Fruit fly (Drosophila melanogaster) whole organism, embryonic: ENCODE data around the gene ND-PDSW.

ENCODE experiments used
- Atf6 ChIP-seq: fragments of 200-800 bp; sonication (Bioruptor generic); IDR thresholded peaks from 2 replicates; pipeline ENCODE4 v1.3.6; 2022; ENCODE audit warnings: missing biosample characterization, missing genetic modification characterization
- CG10274 ChIP-seq: fragments of 200-800 bp; sonication (Bioruptor generic); optimal IDR thresholded peaks from 3 replicates; lab custom pipeline; 2017; ENCODE audit warnings: missing biosample characterization, mild to moderate bottlenecking, missing genetic modification characterization
- CG11247 ChIP-seq: fragments of 200-800 bp; sonication (Bioruptor generic); IDR thresholded peaks from 2 replicates; pipeline ENCODE4 v1.3.6; 2022; ENCODE audit warnings: missing biosample characterization, missing genetic modification characterization
- CG11504 ChIP-seq: fragments of 200-800 bp; sonication (Bioruptor generic); optimal IDR thresholded peaks from 3 replicates; lab custom pipeline; 2019; ENCODE audit warnings: missing biosample characterization, mild to moderate bottlenecking, missing genetic modification characterization, moderate library complexity
- CG11695 ChIP-seq: fragments of 200-800 bp; sonication (Bioruptor generic); IDR thresholded peaks from 3 replicates; pipeline ENCODE4 v1.3.6; 2022; ENCODE audit warnings: missing biosample characterization, missing genetic modification characterization
- CG12155 ChIP-seq: fragments of 200-800 bp; sonication (Bioruptor generic); optimal IDR thresholded peaks from 3 replicates; lab custom pipeline; 2016; ENCODE audit warnings: missing biosample characterization, missing genetic modification characterization
- CG12659 ChIP-seq: fragments of 200-800 bp; sonication (Bioruptor generic); optimal IDR thresholded peaks from 3 replicates; lab custom pipeline; 2017; ENCODE audit warnings: mild to moderate bottlenecking, missing biosample characterization, missing genetic modification reagents, missing genetic modification characterization
- CG14050 ChIP-seq: fragments of 200-800 bp; sonication (Bioruptor generic); IDR thresholded peaks from 3 replicates; pipeline ENCODE4 v1.3.6; 2022; ENCODE audit warnings: missing biosample characterization, missing genetic modification characterization
- CG1647 ChIP-seq: fragments of 200-800 bp; sonication (Bioruptor generic); optimal IDR thresholded peaks from 3 replicates; lab custom pipeline; 2016; ENCODE audit warnings: missing biosample characterization, missing genetic modification characterization
- CG16863 ChIP-seq: fragments of 200-800 bp; sonication (Bioruptor generic); optimal IDR thresholded peaks from 3 replicates; lab custom pipeline; 2016; ENCODE audit warnings: missing biosample characterization, missing genetic modification characterization
- CG3065 ChIP-seq: fragments of 200-800 bp; sonication (Bioruptor generic); optimal IDR thresholded peaks from 2 replicates; lab custom pipeline; 2016; ENCODE audit warnings: missing biosample characterization, missing genetic modification characterization
- CG32767 ChIP-seq: fragments of 200-800 bp; sonication (Bioruptor generic); IDR thresholded peaks from 2 replicates; pipeline ENCODE4 v1.3.6; 2022; ENCODE audit warnings: missing biosample characterization, missing genetic modification characterization
- CG6254 ChIP-seq: fragments of 200-800 bp; sonication (Bioruptor generic); optimal IDR thresholded peaks from 3 replicates; lab custom pipeline; 2017; ENCODE audit warnings: mild to moderate bottlenecking, missing biosample characterization, missing genetic modification reagents, missing genetic modification characterization
- CG6654 ChIP-seq: fragments of 200-800 bp; sonication (Bioruptor generic); optimal IDR thresholded peaks from 2 replicates; lab custom pipeline; 2017; ENCODE audit warnings: missing biosample characterization, mild to moderate bottlenecking, missing genetic modification characterization
- CG7963 ChIP-seq: fragments of 200-800 bp; sonication (Bioruptor generic); IDR thresholded peaks from 3 replicates; pipeline ENCODE4 v1.3.6; 2022; ENCODE audit warnings: missing biosample characterization, missing genetic modification characterization; ENCODE audit not compliant: partially characterized antibody
- CG8478 ChIP-seq: fragments of >200 bp; optimal IDR thresholded peaks from 2 replicates; lab custom pipeline; 2018
- CG8944 ChIP-seq: fragments of 200-800 bp; sonication (Bioruptor generic); optimal IDR thresholded peaks from 3 replicates; lab custom pipeline; 2016; ENCODE audit warnings: missing biosample characterization, missing genetic modification characterization
- CG9932 ChIP-seq: fragments of 200-800 bp; sonication (Bioruptor generic); IDR thresholded peaks from 2 replicates; pipeline ENCODE4 v1.3.6; 2022; ENCODE audit warnings: missing biosample characterization, missing genetic modification characterization
- Chrac-16 ChIP-seq: fragments of 200-800 bp; sonication (Bioruptor generic); optimal IDR thresholded peaks from 3 replicates; lab custom pipeline; 2016; ENCODE audit warnings: missing biosample characterization, missing genetic modification characterization
- Eip74EF ChIP-seq, 2 experiments: fragments of 200-800 bp in 1 of 2; fragments of >200 bp in 1 of 2; sonication (Bioruptor generic) in 1 of 2; optimal IDR thresholded peaks; 2 replicates each; lab custom pipeline; 2017 to 2019; ENCODE audit warnings: missing biosample characterization in 2 of 2, missing genetic modification characterization in 2 of 2, mild to moderate bottlenecking in 1 of 2, moderate library complexity in 1 of 2
- Fer2 ChIP-seq: fragments of 200-800 bp; sonication (Bioruptor generic); optimal IDR thresholded peaks from 2 replicates; lab custom pipeline; 2018; ENCODE audit warnings: missing biosample characterization, mild to moderate bottlenecking, missing genetic modification characterization, moderate library complexity
- Gug ChIP-seq: fragments of 200-800 bp; sonication (Bioruptor generic); IDR thresholded peaks from 4 replicates; pipeline ENCODE4 v1.3.6; 2022; ENCODE audit warnings: missing biosample characterization, missing genetic modification characterization
- Oaz ChIP-seq: fragments of 200-800 bp; sonication (Bioruptor generic); IDR thresholded peaks from 2 replicates; pipeline ENCODE4 v1.3.6; 2022; ENCODE audit warnings: missing biosample characterization, missing genetic modification characterization
- Spps ChIP-seq: fragments of 200-800 bp; sonication (Bioruptor generic); optimal IDR thresholded peaks from 2 replicates; lab custom pipeline; 2018; ENCODE audit warnings: missing biosample characterization, mild to moderate bottlenecking, missing genetic modification characterization
- TFAM ChIP-seq: fragments of 200-800 bp; sonication (Bioruptor generic); optimal IDR thresholded peaks from 2 replicates; lab custom pipeline; 2017; ENCODE audit warnings: missing biosample characterization, missing genetic modification characterization, inconsistent platforms
- Taf1 ChIP-seq: fragments of 200-800 bp; sonication (Bioruptor generic); IDR thresholded peaks from 2 replicates; pipeline ENCODE4 v1.3.6; 2022; ENCODE audit warnings: missing biosample characterization, missing genetic modification characterization
- ac ChIP-seq: fragments of 200-800 bp; sonication (Bioruptor generic); optimal IDR thresholded peaks from 3 replicates; lab custom pipeline; 2017; ENCODE audit warnings: missing biosample characterization, mild to moderate bottlenecking, missing genetic modification characterization
- aop ChIP-seq: fragments of 200-800 bp; sonication (Bioruptor generic); IDR thresholded peaks from 2 replicates; pipeline ENCODE4 v1.3.6; 2022; ENCODE audit warnings: missing biosample characterization, missing genetic modification characterization
- ara ChIP-seq: fragments of 200-800 bp; sonication (Bioruptor generic); IDR thresholded peaks from 2 replicates; pipeline ENCODE4 v1.3.6; 2022; ENCODE audit warnings: missing biosample characterization, missing genetic modification characterization
- az2 ChIP-seq: fragments of 200-800 bp; sonication (Bioruptor generic); optimal IDR thresholded peaks from 3 replicates; lab custom pipeline; 2016; ENCODE audit warnings: missing biosample characterization, missing genetic modification characterization
- br ChIP-seq: fragments of >200 bp; optimal IDR thresholded peaks from 2 replicates; lab custom pipeline; 2017
- disco-r ChIP-seq: fragments of 200-800 bp; sonication (Bioruptor generic); optimal IDR thresholded peaks from 2 replicates; lab custom pipeline; 2016; ENCODE audit warnings: missing biosample characterization, missing genetic modification characterization
- gem ChIP-seq: fragments of 200-800 bp; sonication (Bioruptor generic); optimal IDR thresholded peaks from 2 replicates; lab custom pipeline; 2019; ENCODE audit warnings: missing biosample characterization, mild to moderate bottlenecking, missing genetic modification characterization, moderate library complexity
- gsb-n ChIP-seq: fragments of 200-800 bp; sonication (Bioruptor generic); optimal IDR thresholded peaks from 3 replicates; lab custom pipeline; 2018; ENCODE audit warnings: missing biosample characterization, mild to moderate bottlenecking, missing genetic modification characterization
- hkb ChIP-seq, 2 experiments: fragments of 200-800 bp in 1 of 2; fragments of >200 bp in 1 of 2; sonication (Bioruptor generic) in 1 of 2; IDR thresholded peaks in 1 of 2; optimal IDR thresholded peaks in 1 of 2; 2 replicates each; pipeline versions ENCODE4 v1.3.6 to Lab custom; 2017 to 2022; ENCODE audit warnings: missing biosample characterization in 1 of 2, missing genetic modification characterization in 1 of 2
- hth ChIP-seq: fragments of >200 bp; optimal IDR thresholded peaks from 2 replicates; lab custom pipeline; 2017; ENCODE audit warnings: inconsistent platforms
- jumu ChIP-seq: fragments of 200-800 bp; sonication (Bioruptor generic); optimal IDR thresholded peaks from 3 replicates; lab custom pipeline; 2016; ENCODE audit warnings: missing biosample characterization, missing genetic modification characterization
- lilli ChIP-seq: fragments of 200-800 bp; sonication (Bioruptor generic); optimal IDR thresholded peaks from 3 replicates; lab custom pipeline; 2016; ENCODE audit warnings: missing biosample characterization, missing genetic modification characterization
- lov ChIP-seq, 2 experiments: fragments of 200-800 bp in 1 of 2; fragments of >200 bp in 1 of 2; sonication (Bioruptor generic) in 1 of 2; IDR thresholded peaks in 1 of 2; optimal IDR thresholded peaks in 1 of 2; 2 replicates in 1 of 2; 3 replicates in 1 of 2; pipeline versions ENCODE4 v1.3.6 to Lab custom; 2017 to 2022; ENCODE audit warnings: missing biosample characterization in 1 of 2, missing genetic modification characterization in 1 of 2
- mld ChIP-seq: fragments of 200-800 bp; sonication (Bioruptor generic); IDR thresholded peaks from 3 replicates; pipeline ENCODE4 v1.3.6; 2022; ENCODE audit warnings: missing biosample characterization, missing genetic modification characterization; ENCODE audit not compliant: partially characterized antibody
- nerfin-2 ChIP-seq: fragments of 200-800 bp; sonication (Bioruptor generic); IDR thresholded peaks from 2 replicates; pipeline ENCODE4 v1.3.6; 2022; ENCODE audit warnings: missing biosample characterization, missing genetic modification characterization; ENCODE audit not compliant: partially characterized antibody
- nom ChIP-seq: fragments of 200-800 bp; sonication (Bioruptor generic); optimal IDR thresholded peaks from 2 replicates; lab custom pipeline; 2017; ENCODE audit warnings: missing biosample characterization, missing genetic modification characterization, mild to moderate bottlenecking, moderate library complexity, missing genetic modification reagents
- odd ChIP-seq: fragments of 200-800 bp; sonication (Bioruptor generic); optimal IDR thresholded peaks from 2 replicates; lab custom pipeline; 2017; ENCODE audit warnings: missing biosample characterization, mild to moderate bottlenecking, missing genetic modification characterization
- otp ChIP-seq: fragments of 200-800 bp; sonication (Bioruptor generic); IDR thresholded peaks from 3 replicates; pipeline ENCODE4, ENCODE4 v1.3.6; 2022; ENCODE audit warnings: missing biosample characterization, missing genetic modification characterization
- pan ChIP-seq, 4 experiments: fragments of >200 bp in 3 of 4; fragments of 200-800 bp in 1 of 4; sonication (Bioruptor generic) in 1 of 4; optimal IDR thresholded peaks in 3 of 4; IDR thresholded peaks in 1 of 4; 2 replicates each; pipeline versions ENCODE4 v1.3.6 to Lab custom; 2017 to 2022; ENCODE audit warnings: missing biosample characterization in 2 of 4, missing genetic modification characterization in 2 of 4, mixed read lengths in 1 of 4
- ranshi ChIP-seq: fragments of 200-800 bp; sonication (Bioruptor generic); IDR thresholded peaks from 2 replicates; pipeline ENCODE4 v1.3.6; 2022; ENCODE audit warnings: missing biosample characterization, missing genetic modification characterization
- seq ChIP-seq: fragments of 200-800 bp; sonication (Bioruptor generic); IDR thresholded peaks from 2 replicates; pipeline ENCODE4 v1.3.6; 2022; ENCODE audit warnings: missing biosample characterization, missing genetic modification characterization
- sim ChIP-seq: fragments of 200-800 bp; sonication (Bioruptor generic); IDR thresholded peaks from 2 replicates; pipeline ENCODE4 v1.3.6; 2022; ENCODE audit warnings: missing biosample characterization, missing genetic modification characterization
- sob ChIP-seq: fragments of 200-800 bp; sonication (Bioruptor generic); IDR thresholded peaks from 2 replicates; pipeline ENCODE4 v1.3.6; 2022; ENCODE audit warnings: missing biosample characterization, missing genetic modification characterization
- tio ChIP-seq: fragments of 200-800 bp; sonication (Bioruptor generic); optimal IDR thresholded peaks from 2 replicates; lab custom pipeline; 2017; ENCODE audit warnings: missing biosample characterization, missing genetic modification characterization, inconsistent platforms

ND-PDSW gene

DNA sequence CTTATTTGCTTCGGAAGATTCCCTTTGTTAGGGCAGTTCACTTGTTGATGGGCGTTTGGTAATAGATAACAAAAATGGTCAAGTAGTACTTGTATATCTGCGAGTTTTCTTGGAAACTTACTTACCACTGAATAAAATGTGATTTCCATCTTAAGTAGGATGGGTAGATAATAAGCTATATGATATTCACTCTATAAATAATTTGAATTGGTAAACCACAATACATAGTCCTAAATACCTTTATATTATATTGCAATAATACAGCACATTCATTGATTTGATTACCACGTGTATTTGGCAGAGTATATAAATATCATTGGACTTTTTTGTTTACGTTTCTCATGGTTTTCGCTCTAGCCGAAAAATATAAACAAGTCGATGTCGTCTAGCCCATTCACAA, 10.0 kb downstream of the ND-PDSW start (continued):
- TF ChIP-seq CG12155 (GFP tag; lab: Kevin White, UChicago) (peak; percentile 53), TFAM (GFP tag; lab: Kevin White, UChicago) (no peak), CG8944 (GFP tag; lab: Kevin White, UChicago) (no peak), otp (no peak), jumu (GFP tag; lab: Kevin White, UChicago) (peak; percentile 5), lilli (GFP tag; lab: Kevin White, UChicago) (peak; percentile 71), Atf6 (GFP tag; lab: Robert Waterston, UW) (peak; percentile 65; the same call in 1 of the 2 replicates), pan (optimal IDR thresholded peaks at IDR 0.05; lab: Kevin White, UChicago) (no peak), pan (GFP tag; optimal IDR thresholded peaks at IDR 0.05 in 1 of 2, IDR thresholded peaks at IDR 0.05 in 1 of 2) (peak in 1 of 2 experiments; percentile 72), Eip74EF (GFP tag; optimal IDR thresholded peaks at IDR 0.05; lab: Kevin White, UChicago) (peak in 1 of 2 experiments; percentile 54), hkb (optimal IDR thresholded peaks at IDR 0.05; lab: Kevin White, UChicago) (no peak), hkb (GFP tag; IDR thresholded peaks at IDR 0.05; lab: Robert Waterston, UW) (no peak), tio (GFP tag; lab: Kevin White, UChicago) (peak; percentile 12), CG9932 (GFP tag; lab: Robert Waterston, UW) (peak; percentile 65), az2 (peak; percentile 50), br (lab: Kevin White, UChicago) (no peak), CG11504 (tag; lab: Kevin White, UChicago) (peak; percentile 77), ranshi (GFP tag; lab: Robert Waterston, UW) (no peak), ac (no peak), sob (GFP tag; lab: Robert Waterston, UW) (peak; percentile 51; the same call in 1 of the 2 replicates), CG11247 (GFP tag; lab: Robert Waterston, UW) (no peak), sim (no peak), aop (GFP tag; lab: Robert Waterston, UW) (no peak), CG8478 (lab: Kevin White, UChicago) (no peak), CG11695 (GFP tag; lab: Robert Waterston, UW) (peak; percentile 72; the same call in 2 of the 3 replicates), nerfin-2 (GFP tag; lab: Robert Waterston, UW) (no peak), Chrac-16 (GFP tag; lab: Kevin White, UChicago) (peak; percentile 40), gsb-n (no peak), seq (GFP tag; lab: Robert Waterston, UW) (peak; percentile 41), CG12659 (peak; percentile 70), Gug (GFP tag; lab: Robert Waterston, UW) (peak; percentile 10; the same call in 1 of the 4 replicates), Fer2 (tag; lab: Kevin White, UChicago) (peak; percentile 27), nom (no peak), mld (no peak), disco-r (GFP tag; lab: Kevin White, UChicago) (peak; percentile 8), CG7963 (GFP tag; lab: Robert Waterston, UW) (no peak), lov (optimal IDR thresholded peaks at IDR 0.05; lab: Kevin White, UChicago) (no peak), lov (GFP tag; IDR thresholded peaks at IDR 0.05; lab: Robert Waterston, UW) (no peak), CG10274 (GFP tag; lab: Kevin White, UChicago) (peak; percentile 48), gem (peak; percentile 82), Taf1 (GFP tag; lab: Robert Waterston, UW) (peak; percentile 36; the same call in 1 of the 2 replicates), hth (no peak), CG16863 (GFP tag; lab: Kevin White, UChicago) (peak; percentile 1), CG6654 (GFP tag; lab: Kevin White, UChicago) (no peak), Oaz (no peak; the same call in none of the 2 replicates), CG14050 (GFP tag; lab: Robert Waterston, UW) (no peak; the same call in 2 of the 3 replicates), CG6254 (GFP tag; lab: Kevin White, UChicago) (no peak), Spps (no peak), ara (GFP tag; lab: Robert Waterston, UW) (no peak), CG32767 (GFP tag; lab: Robert Waterston, UW) (peak; percentile 46; the same call in 1 of the 2 replicates), odd (GFP tag; lab: Kevin White, UChicago) (peak; percentile 30), CG1647 (GFP tag; lab: Kevin White, UChicago) (no peak), CG3065 (GFP tag; lab: Kevin White, UChicago) (no peak)
